Fruit fly (Drosophila melanogaster): Measurements from ENCODE around the gene CG15332.

DNA sequence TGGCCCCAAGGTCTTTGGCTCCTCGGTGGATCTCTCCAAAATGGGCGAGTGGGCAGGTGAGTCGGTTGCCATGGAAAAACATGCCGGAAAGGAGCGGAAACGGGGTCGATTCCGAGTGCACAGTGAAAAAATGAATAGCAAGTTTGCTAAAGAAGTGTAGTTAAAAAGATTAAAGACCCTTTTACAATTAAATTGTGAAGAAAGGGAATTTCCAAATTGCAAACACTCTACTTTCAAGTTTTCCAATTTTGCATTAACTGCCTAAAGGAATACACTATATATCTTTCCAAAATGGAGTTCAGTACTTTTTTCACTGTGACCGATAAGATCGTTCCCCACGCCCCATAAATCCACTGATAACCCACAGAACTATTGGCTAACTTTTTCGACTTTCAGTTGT, 46.3 kb downstream of the CG15332 start:
- TF ChIP-seq Hr83 (GFP tag; optimal IDR thresholded peaks at IDR 0.05; ENCODE audit: poor library complexity, severe bottlenecking) (no peak), OdsH (GFP tag; optimal IDR thresholded peaks at IDR 0.05) (no peak), GATAd (GFP tag; optimal IDR thresholded peaks at IDR 0.05) (no peak), ey (GFP tag; optimal IDR thresholded peaks at IDR 0.05) (no peak), Dfd (GFP tag; optimal IDR thresholded peaks at IDR 0.05) (no peak), Abd-B (GFP tag; optimal IDR thresholded peaks at IDR 0.05) (no peak), Dif (GFP tag; optimal IDR thresholded peaks at IDR 0.05; ENCODE audit: partially characterized antibody) (no peak), br (GFP tag; optimal IDR thresholded peaks at IDR 0.05) (no peak), tai (GFP tag; optimal IDR thresholded peaks at IDR 0.05) (no peak), psq (GFP tag; optimal IDR thresholded peaks at IDR 0.05) (no peak), Myc (optimal IDR thresholded peaks at IDR 0.05) (no peak), CG9705 (GFP tag; optimal IDR thresholded peaks at IDR 0.05) (no peak)

All from whole organism, wandering third instar larva.